Worm (Caenorhabditis elegans) whole organism, midembryonic: ENCODE results near the gene B0563.9.
"Not testable (repeated sequence)": the region's sequence is repeated elsewhere in the genome, so short reads cannot be mapped to it uniquely, and the experiment has no call there.

ENCODE experiments used
- T22C8.4 ChIP-seq: fragments of 200-800 bp; sonication (Bioruptor generic); IDR thresholded peaks from 2 replicates; pipeline ENCODE4 v1.3.6; 2022; ENCODE audit warnings: missing genetic modification characterization, missing compliant biosample characterization
- cog-1 ChIP-seq: sonication (generic microtip); optimal IDR thresholded peaks from 2 replicates; lab custom pipeline; 2016; ENCODE audit warnings: missing genetic modification characterization, missing compliant biosample characterization
- flt-1 ChIP-seq: fragments of 200-800 bp; sonication (Bioruptor generic); IDR thresholded peaks from 2 replicates; pipeline ENCODE4 v1.3.6; 2022; ENCODE audit warnings: missing genetic modification characterization, missing compliant biosample characterization
- klf-2 ChIP-seq: fragments of 200-800 bp; sonication (Bioruptor generic); conservative IDR thresholded peaks from 2 replicates; pipeline ENCODE4 v1.3.6; 2022; ENCODE audit warnings: missing genetic modification reagents, missing genetic modification characterization, missing compliant biosample characterization
- ref-1 ChIP-seq: fragments of 200-800 bp; sonication (Bioruptor generic); conservative IDR thresholded peaks from 2 replicates; pipeline ENCODE4 v1.3.6; 2022; ENCODE audit warnings: missing genetic modification reagents, missing genetic modification characterization, missing compliant biosample characterization
- tab-1 ChIP-seq: fragments of 200-800 bp; sonication (Bioruptor generic); IDR thresholded peaks from 2 replicates; pipeline ENCODE4 v1.3.6; 2022; ENCODE audit warnings: missing genetic modification characterization, missing compliant biosample characterization
- ztf-29 ChIP-seq: fragments of 200-800 bp; sonication (Bioruptor generic); IDR thresholded peaks from 2 replicates; pipeline ENCODE4 v1.3.6; 2022; ENCODE audit warnings: missing genetic modification reagents, missing genetic modification characterization, missing compliant biosample characterization

DNA sequence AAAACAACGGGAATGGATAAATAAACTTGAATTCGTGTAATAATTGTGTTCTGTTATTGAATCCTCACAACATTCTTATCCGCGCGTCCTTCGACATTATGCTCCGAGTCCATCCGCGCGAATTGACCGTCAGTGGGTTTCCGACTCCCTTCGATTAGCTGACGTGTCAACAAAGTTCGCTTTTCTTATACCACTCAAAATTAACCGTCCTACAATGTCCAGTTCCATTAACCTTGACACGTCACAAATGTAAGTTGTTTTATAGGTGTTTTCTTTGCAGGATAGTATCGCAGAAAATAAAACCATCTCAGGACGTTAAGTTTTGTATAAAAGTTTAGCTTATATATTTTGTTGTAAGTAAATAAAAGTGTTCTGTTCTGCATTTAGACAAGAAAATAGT is 35.1 kb downstream of the B0563.9 start, which contains the start of gene crb-3:
- not testable (repeated sequence) for TF ChIP-seq cog-1 (tag; lab: Kevin White, UChicago); ztf-29 (GFP tag; lab: Robert Waterston, UW); flt-1 (GFP tag; lab: Robert Waterston, UW); klf-2 (GFP tag; lab: Robert Waterston, UW); ref-1; T22C8.4 (GFP tag; lab: Robert Waterston, UW); tab-1 (GFP tag; lab: Robert Waterston, UW)
